Fruit fly (Drosophila melanogaster): Measurements from ENCODE around the gene TpnC25D.

DNA sequence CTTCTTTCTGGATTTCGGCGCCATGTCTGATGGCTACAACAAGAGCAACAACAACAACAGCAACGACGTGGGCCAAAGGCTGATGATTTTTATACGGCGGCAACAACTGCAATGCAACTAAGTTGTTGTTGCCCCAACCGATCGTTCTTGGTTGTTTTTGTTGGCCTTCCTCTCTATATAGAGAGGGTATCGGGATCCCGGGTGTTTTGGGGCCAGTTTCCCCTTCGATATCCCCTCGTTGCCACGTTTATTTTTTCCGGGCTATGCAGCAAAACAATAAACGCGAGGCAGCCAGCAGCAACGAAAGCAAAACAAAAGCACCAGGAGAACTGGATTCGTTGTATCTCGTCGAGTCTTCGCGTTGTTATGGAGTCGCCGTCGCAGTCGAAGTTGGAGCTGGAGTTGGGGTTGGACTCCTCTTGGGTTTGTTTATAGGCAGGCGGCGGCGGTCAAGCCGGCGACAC is 19.9 kb downstream of the TpnC25D start:
- TF ChIP-seq CG8159 (tag; optimal IDR thresholded peaks at IDR 0.05) (no peak), Pif1B (GFP tag; optimal IDR thresholded peaks at IDR 0.05) (peak; percentile 3), Ets98B (GFP tag; IDR thresholded peaks at IDR 0.05) (no peak), fd96Ca (GFP tag; IDR thresholded peaks at IDR 0.05) (no peak), CG9948 (tag; optimal IDR thresholded peaks at IDR 0.05) (no peak), Pif1A (GFP tag; optimal IDR thresholded peaks at IDR 0.05) (no peak), Snoo (tag; optimal IDR thresholded peaks at IDR 0.05) (no peak)
